Fruit fly (Drosophila melanogaster): Measurements from ENCODE around the gene CG4743.
A peak's percentile ranks its signal among the peaks of the same experiment; 100 is the strongest.

The CG4743 gene

dm6 chr3R:25646882-25647518, 33.4 kb downstream of the CG4743 start (continued):
- TF ChIP-seq ham (GFP tag; IDR thresholded peaks at IDR 0.05) (peak; percentile 82), Hr3 (GFP tag; optimal IDR thresholded peaks at IDR 0.05) (peak; percentile 94), Sox100B (GFP tag; optimal IDR thresholded peaks at IDR 0.05) (peak; percentile 81), CG13775 (GFP tag; optimal IDR thresholded peaks at IDR 0.05) (peak; percentile 94), CG6683 (GFP tag; optimal IDR thresholded peaks at IDR 0.05) (peak; percentile 88), Xbp1 (GFP tag; optimal IDR thresholded peaks at IDR 0.05) (peak; percentile 96), CG9609 (GFP tag; optimal IDR thresholded peaks at IDR 0.05) (peak; percentile 96), CG5245 (GFP tag; optimal IDR thresholded peaks at IDR 0.05) (peak; percentile 81), knrl (GFP tag; IDR thresholded peaks at IDR 0.05; ENCODE audit: partially characterized antibody) (peak; percentile 95), Fer3 (tag; optimal IDR thresholded peaks at IDR 0.05) (peak; percentile 88), ken (GFP tag; IDR thresholded peaks at IDR 0.05) (peak; percentile 91), Spps (tag; optimal IDR thresholded peaks at IDR 0.05) (peak; percentile 65), NfI (GFP tag; optimal IDR thresholded peaks at IDR 0.05) (peak; percentile 93), cas (GFP tag; IDR thresholded peaks at IDR 0.05) (peak; percentile 63), tup (GFP tag; optimal IDR thresholded peaks at IDR 0.05) (peak; percentile 68), z (GFP tag; IDR thresholded peaks at IDR 0.05) (0 out of 3 replicates have a peak, but pooled peaks have one; percentile 37), CG9797 (GFP tag; optimal IDR thresholded peaks at IDR 0.05) (peak; percentile 76), Drgx (GFP tag; IDR thresholded peaks at IDR 0.05) (peak; percentile 69), Hsf (GFP tag; optimal IDR thresholded peaks at IDR 0.05) (peak; percentile 95), CG1024 (GFP tag; IDR thresholded peaks at IDR 0.05) (peak; percentile 54), Mrtf (GFP tag; IDR thresholded peaks at IDR 0.05) (peak; percentile 86), CG10209 (GFP tag; optimal IDR thresholded peaks at IDR 0.05) (peak; percentile 91), bowl (GFP tag; IDR thresholded peaks at IDR 0.05) (peak; percentile 79; the same call in 1 of the 2 replicates), ro (GFP tag; IDR thresholded peaks at IDR 0.05) (peak; percentile 76), CG9932 (GFP tag; IDR thresholded peaks at IDR 0.05) (peak; percentile 98), org-1 (GFP tag; optimal IDR thresholded peaks at IDR 0.05) (peak; percentile 90), esg (GFP tag; conservative IDR thresholded peaks at IDR 0.05) (peak; percentile 93), CG10565 (GFP tag; optimal IDR thresholded peaks at IDR 0.05) (peak; percentile 49), zen2 (GFP tag; IDR thresholded peaks at IDR 0.05; ENCODE audit: partially characterized antibody) (0 out of 3 replicates have a peak, but pooled peaks have one; percentile 66), wor (GFP tag; IDR thresholded peaks at IDR 0.05) (peak; percentile 81; the same call in 1 of the 2 replicates), CG14014 (GFP tag; IDR thresholded peaks at IDR 0.05) (peak; percentile 91), CG11398 (GFP tag; optimal IDR thresholded peaks at IDR 0.05) (peak; percentile 94), sisA (GFP tag; IDR thresholded peaks at IDR 0.05) (peak; percentile 94), croc (GFP tag; conservative IDR thresholded peaks at IDR 0.05) (peak; percentile 81), abd-A (tag; optimal IDR thresholded peaks at IDR 0.05) (peak; percentile 61), CG30403 (GFP tag; optimal IDR thresholded peaks at IDR 0.05) (peak; percentile 97), CG7963 (GFP tag; IDR thresholded peaks at IDR 0.05; ENCODE audit: partially characterized antibody) (peak; percentile 63; the same call in 2 of the 3 replicates), peb (GFP tag; IDR thresholded peaks at IDR 0.05) (peak; percentile 76), gem (tag; optimal IDR thresholded peaks at IDR 0.05) (peak; percentile 94), CG18011 (GFP tag; optimal IDR thresholded peaks at IDR 0.05) (peak; percentile 86), klu (GFP tag; IDR thresholded peaks at IDR 0.05) (peak; percentile 90), Lpt (GFP tag; optimal IDR thresholded peaks at IDR 0.05) (no peak), CG10462 (GFP tag; optimal IDR thresholded peaks at IDR 0.05) (peak; percentile 87), Hey (tag; optimal IDR thresholded peaks at IDR 0.05) (peak; percentile 77), CG4820 (GFP tag; optimal IDR thresholded peaks at IDR 0.05) (peak; percentile 86), ato (GFP tag; IDR thresholded peaks at IDR 0.05; ENCODE audit: partially characterized antibody) (0 out of 2 replicates have a peak, but pooled peaks have one; percentile 35), da (GFP tag; optimal IDR thresholded peaks at IDR 0.05) (peak; percentile 91), HLH54F (GFP tag; optimal IDR thresholded peaks at IDR 0.05) (peak; percentile 98), bcd (GFP tag; optimal IDR thresholded peaks at IDR 0.05) (peak; percentile 94), CG10431 (GFP tag; optimal IDR thresholded peaks at IDR 0.05) (peak; percentile 70)

Measured in whole organism, embryonic.